Worm (Caenorhabditis elegans) whole organism, young adult: ENCODE data around the gene nhr-173.

Experiments
- B0035.1 ChIP-seq: sonication (generic microtip); optimal IDR thresholded peaks from 2 replicates; lab custom pipeline; 2016; ENCODE audit warnings: missing genetic modification characterization, mild to moderate bottlenecking, missing compliant biosample characterization, missing genotype, missing genetic modification reagents
- F23B12.7 ChIP-seq: sonication (generic microtip); optimal IDR thresholded peaks from 2 replicates; lab custom pipeline; 2017; ENCODE audit warnings: missing genetic modification characterization, mild to moderate bottlenecking, missing compliant biosample characterization, antibody characterized with exemption, moderate library complexity; ENCODE audit not compliant: insufficient read depth
- F49E8.2 ChIP-seq: sonication (generic microtip); optimal IDR thresholded peaks from 3 replicates; lab custom pipeline; 2017; ENCODE audit warnings: missing genetic modification characterization, mild to moderate bottlenecking, missing compliant biosample characterization, antibody characterized with exemption, moderate library complexity; ENCODE audit not compliant: insufficient read depth
- ceh-40 ChIP-seq: fragments of 200-800 bp; sonication (Bioruptor generic); IDR thresholded peaks from 2 replicates; pipeline ENCODE4 v1.3.6; 2022; ENCODE audit warnings: missing genetic modification characterization, missing compliant biosample characterization
- hmg-1.2 ChIP-seq: fragments of 200-800 bp; sonication (Bioruptor generic); IDR thresholded peaks from 2 replicates; pipeline ENCODE4 v1.3.6; 2022; ENCODE audit warnings: missing genetic modification reagents, missing genetic modification characterization, missing compliant biosample characterization
- hsf-1 ChIP-seq: fragments of 200-800 bp; sonication (Bioruptor generic); IDR thresholded peaks from 2 replicates; pipeline ENCODE4 v1.3.6; 2022; ENCODE audit warnings: missing genetic modification reagents, missing genetic modification characterization, missing compliant biosample characterization
- nhr-90 ChIP-seq: sonication (generic microtip); optimal IDR thresholded peaks from 2 replicates; lab custom pipeline; 2016; ENCODE audit warnings: missing genotype, mild to moderate bottlenecking, missing genetic modification characterization, missing compliant biosample characterization
- pha-4 ChIP-seq: fragments of 150-350 bp; sonication (generic microtip); optimal IDR thresholded peaks from 2 replicates; lab custom pipeline; 2014; ENCODE audit warnings: missing biosample characterization, missing genetic modification reagents, missing genetic modification characterization
- unc-62 ChIP-seq: fragments of 150-350 bp; optimal IDR thresholded peaks from 2 replicates; lab custom pipeline; 2014; ENCODE audit warnings: missing biosample characterization, missing genetic modification reagents, missing genetic modification characterization
- xnd-1 ChIP-seq: sonication (generic microtip); optimal IDR thresholded peaks from 2 replicates; lab custom pipeline; 2016; ENCODE audit warnings: missing genotype, missing genetic modification reagents, missing genetic modification characterization, missing compliant biosample characterization

DNA sequence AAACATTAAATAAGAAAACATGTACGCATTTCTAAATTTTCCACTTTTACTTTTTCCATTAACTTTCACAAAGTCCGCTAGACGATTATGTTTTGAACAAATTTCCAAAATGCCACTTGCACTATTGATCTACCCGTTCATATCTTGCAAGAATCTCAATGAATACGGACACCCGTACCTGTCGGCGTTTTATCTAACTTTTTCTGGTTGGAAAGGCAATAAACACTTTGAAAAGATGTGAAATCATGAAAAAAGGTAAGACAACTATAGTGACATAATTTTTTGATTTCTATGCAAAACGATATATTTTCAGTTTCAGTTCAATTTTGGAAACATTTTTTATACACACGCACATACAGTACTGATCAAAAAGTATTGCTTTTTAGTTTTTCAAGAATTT is 16.4 kb downstream of the nhr-173 start:
- TF ChIP-seq nhr-90 (tag; lab: Kevin White, UChicago) = no peak
- no peak for TF ChIP-seq F49E8.2 (tag; lab: Kevin White, UChicago)
- TF ChIP-seq F23B12.7 = no peak
- TF ChIP-seq pha-4 (tag; lab: Kevin White, UChicago) = no peak
- no peak for TF ChIP-seq B0035.1 (tag; lab: Kevin White, UChicago)
- TF ChIP-seq ceh-40 (GFP tag; lab: Robert Waterston, UW) = no peak
- no peak for TF ChIP-seq xnd-1 (tag; lab: Kevin White, UChicago)
- no peak for TF ChIP-seq hsf-1 (GFP tag; lab: Robert Waterston, UW)
- no peak for TF ChIP-seq unc-62 (GFP tag; lab: Kevin White, UChicago)
- no peak for TF ChIP-seq hmg-1.2 (GFP tag; lab: Robert Waterston, UW)
